Worm (Caenorhabditis elegans) whole organism, mixed stage, embryonic: Measurements from ENCODE around the gene alh-1.

Experiments
- elt-1 ChIP-seq: sonication (generic microtip); optimal IDR thresholded peaks from 2 replicates; lab custom pipeline; 2017; ENCODE audit warnings: missing genetic modification characterization, mild to moderate bottlenecking, missing compliant biosample characterization, antibody characterized with exemption, moderate library complexity, borderline replicate concordance; ENCODE audit not compliant: insufficient read depth
- nhr-12 ChIP-seq: fragments of 150-350 bp; optimal IDR thresholded peaks from 2 replicates; lab custom pipeline; 2014; ENCODE audit warnings: missing biosample characterization, missing genetic modification characterization
- nhr-237 ChIP-seq: fragments of 150-350 bp; optimal IDR thresholded peaks from 2 replicates; lab custom pipeline; 2014; ENCODE audit warnings: missing biosample characterization, missing genetic modification characterization

ce11 chrIII:5096741-5097140 is 19.2 kb downstream of the alh-1 start:
- TF ChIP-seq nhr-237 (tag; lab: Kevin White, UChicago) (no peak), nhr-12 (tag; lab: Kevin White, UChicago) (no peak), elt-1 (tag; lab: Kevin White, UChicago) (no peak)
